Worm (Caenorhabditis elegans): ENCODE measurements around the gene col-113.
A peak's percentile ranks its signal among the peaks of the same experiment; 100 is the strongest.

The col-113 gene

ce11 chrIV:7152409-7152808 is at the start of gene col-113:
Gene col-113 (minus strand): TSS chrIV:7152509.
- TF ChIP-seq him-1 (tag; optimal IDR thresholded peaks at IDR 0.05): no peak
- TF ChIP-seq dao-5 (tag; optimal IDR thresholded peaks at IDR 0.05): no peak
- no peak for TF ChIP-seq W03F9.2 (tag; optimal IDR thresholded peaks at IDR 0.05)

- TF ChIP-seq him-1 (tag; optimal IDR thresholded peaks at IDR 0.05): no peak
- no peak for TF ChIP-seq W03F9.2 (tag; optimal IDR thresholded peaks at IDR 0.05)
- TF ChIP-seq dao-5 (tag; optimal IDR thresholded peaks at IDR 0.05): no peak
Observed at ce11 chrIV:7196853-7197252, 44.5 kb upstream of the col-113 start, which contains the start of gene unc-8. Gene unc-8 (plus strand): TSS chrIV:7197153.

- no peak for TF ChIP-seq him-1 (tag; optimal IDR thresholded peaks at IDR 0.05)
- TF ChIP-seq W03F9.2 (tag; optimal IDR thresholded peaks at IDR 0.05): no peak
- TF ChIP-seq dao-5 (tag; optimal IDR thresholded peaks at IDR 0.05): no peak
Observed at ce11 chrIV:7195734-7196133, 43.4 kb upstream of the col-113 start, which contains the start of gene best-16. Gene best-16 (minus strand): TSS chrIV:7195834.

- TF ChIP-seq dao-5 (tag; optimal IDR thresholded peaks at IDR 0.05) (no peak), W03F9.2 (tag; optimal IDR thresholded peaks at IDR 0.05) (no peak), him-1 (tag; optimal IDR thresholded peaks at IDR 0.05) (no peak)
Observed at ce11 chrIV:7191745-7192144, 39.4 kb upstream of the col-113 start, which contains the start of gene R13A1.5. Gene R13A1.5 (minus strand): TSS chrIV:7191845.

ce11 chrIV:7190409-7190808 is 38.1 kb upstream of the col-113 start:
- TF ChIP-seq W03F9.2 (tag; optimal IDR thresholded peaks at IDR 0.05) (no peak), dao-5 (tag; optimal IDR thresholded peaks at IDR 0.05) (no peak), him-1 (tag; optimal IDR thresholded peaks at IDR 0.05) (no peak)

- TF ChIP-seq W03F9.2 (tag; optimal IDR thresholded peaks at IDR 0.05) (peak; percentile 15), him-1 (tag; optimal IDR thresholded peaks at IDR 0.05) (no peak)
Observed at ce11 chrIV:7188528-7189422, 36.5 kb upstream of the col-113 start, which contains the start of gene srlf-7. Gene srlf-7 (plus strand): TSS chrIV:7189287.

ce11 chrIV:7188030-7188429 is 35.7 kb upstream of the col-113 start, which contains the start of gene C42D4.13:
Gene C42D4.13 (minus strand): TSS chrIV:7188130.
- TF ChIP-seq W03F9.2 (tag; optimal IDR thresholded peaks at IDR 0.05) (no peak), him-1 (tag; optimal IDR thresholded peaks at IDR 0.05) (no peak), dao-5 (tag; optimal IDR thresholded peaks at IDR 0.05) (no peak)

ce11 chrIV:7186756-7187155 is 34.4 kb upstream of the col-113 start, which contains the start of gene str-249:
Gene str-249 (minus strand): TSS chrIV:7186856.
- TF ChIP-seq dao-5 (tag; optimal IDR thresholded peaks at IDR 0.05): no peak
- TF ChIP-seq him-1 (tag; optimal IDR thresholded peaks at IDR 0.05): no peak
- no peak for TF ChIP-seq W03F9.2 (tag; optimal IDR thresholded peaks at IDR 0.05)

- no peak for TF ChIP-seq W03F9.2 (tag; optimal IDR thresholded peaks at IDR 0.05)
- TF ChIP-seq him-1 (tag; optimal IDR thresholded peaks at IDR 0.05): no peak
- no peak for TF ChIP-seq dao-5 (tag; optimal IDR thresholded peaks at IDR 0.05)
Observed at ce11 chrIV:7184597-7184996, 32.3 kb upstream of the col-113 start, which contains the start of gene clec-179. Gene clec-179 (minus strand): TSS chrIV:7184697.

- no peak for TF ChIP-seq dao-5 (tag; optimal IDR thresholded peaks at IDR 0.05)
- peak; percentile 12 for TF ChIP-seq W03F9.2 (tag; optimal IDR thresholded peaks at IDR 0.05)
- no peak for TF ChIP-seq him-1 (tag; optimal IDR thresholded peaks at IDR 0.05)
Observed at ce11 chrIV:7182818-7183217, 30.5 kb upstream of the col-113 start.

ce11 chrIV:7180304-7180703 is 28.0 kb upstream of the col-113 start, which contains the start of gene cest-10:
Gene cest-10 (plus strand): TSS chrIV:7180557.
- TF ChIP-seq dao-5 (tag; optimal IDR thresholded peaks at IDR 0.05) (no peak), W03F9.2 (tag; optimal IDR thresholded peaks at IDR 0.05) (peak; percentile 6), him-1 (tag; optimal IDR thresholded peaks at IDR 0.05) (no peak)

- TF ChIP-seq him-1 (tag; optimal IDR thresholded peaks at IDR 0.05) (no peak), W03F9.2 (tag; optimal IDR thresholded peaks at IDR 0.05) (no peak), dao-5 (tag; optimal IDR thresholded peaks at IDR 0.05) (no peak)
Observed at ce11 chrIV:7178942-7179341, 26.6 kb upstream of the col-113 start, which contains the start of gene C42D4.3. Gene C42D4.3 (plus strand): TSS chrIV:7179239.

ce11 chrIV:7176887-7177286 is 24.6 kb upstream of the col-113 start, which contains the start of gene str-44:
Gene str-44 (plus strand): TSS chrIV:7177187.
- TF ChIP-seq him-1 (tag; optimal IDR thresholded peaks at IDR 0.05) (no peak), W03F9.2 (tag; optimal IDR thresholded peaks at IDR 0.05) (no peak), dao-5 (tag; optimal IDR thresholded peaks at IDR 0.05) (no peak)

- TF ChIP-seq him-1 (tag; optimal IDR thresholded peaks at IDR 0.05) (no peak), W03F9.2 (tag; optimal IDR thresholded peaks at IDR 0.05) (no peak), dao-5 (tag; optimal IDR thresholded peaks at IDR 0.05) (no peak)
Observed at ce11 chrIV:7175346-7175745, 23.0 kb upstream of the col-113 start, which contains the start of gene C42D4.19. Gene C42D4.19 (plus strand): TSS chrIV:7175646.

Measured in whole organism, L4/young adult.